Worm (Caenorhabditis elegans): ENCODE data around the gene C12D8.13.

Gene C12D8.13

ce11 chrV:10247673-10248239, 27.3 kb upstream of the C12D8.13 start:
- TF ChIP-seq med-1 (GFP tag; optimal IDR thresholded peaks at IDR 0.05; ENCODE audit: insufficient read depth) (no peak), klf-2 (GFP tag; conservative IDR thresholded peaks at IDR 0.05) (no peak), ztf-23 (GFP tag; IDR thresholded peaks at IDR 0.05) (no peak), tab-1 (GFP tag; IDR thresholded peaks at IDR 0.05) (no peak), ztf-29 (GFP tag; IDR thresholded peaks at IDR 0.05) (no peak), ref-1 (GFP tag; conservative IDR thresholded peaks at IDR 0.05) (no peak)

- TF ChIP-seq flt-1 (GFP tag; IDR thresholded peaks at IDR 0.05) (no peak), ztf-23 (GFP tag; IDR thresholded peaks at IDR 0.05) (no peak), ref-1 (GFP tag; conservative IDR thresholded peaks at IDR 0.05) (no peak), tab-1 (GFP tag; IDR thresholded peaks at IDR 0.05) (no peak), ztf-29 (GFP tag; IDR thresholded peaks at IDR 0.05) (no peak)
Measured at ce11 chrV:10246967-10247366, 26.5 kb upstream of the C12D8.13 start.

DNA sequence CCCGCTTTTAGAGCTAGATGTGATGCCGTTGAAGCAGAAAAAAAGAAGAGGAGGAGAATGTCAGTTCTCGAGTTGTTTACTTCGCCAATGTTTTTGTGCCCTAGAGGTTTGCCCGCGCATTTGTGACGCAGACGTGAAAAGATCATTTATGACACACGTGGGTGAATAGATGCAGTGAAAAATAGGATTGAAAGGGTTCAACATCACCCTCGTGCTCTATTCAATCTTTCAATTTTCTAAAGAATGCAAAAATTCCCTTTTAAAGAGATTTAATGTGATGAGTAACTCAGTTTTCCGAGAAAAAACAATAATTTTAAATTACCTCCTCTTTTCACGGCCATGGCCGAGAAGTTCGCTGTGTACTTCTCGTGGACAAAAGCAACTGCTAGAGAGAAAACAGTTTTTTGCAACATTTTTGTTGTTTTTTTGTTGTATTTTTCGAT, 26.0 kb upstream of the C12D8.13 start:
- TF ChIP-seq tab-1 (GFP tag; IDR thresholded peaks at IDR 0.05) (no peak), ztf-23 (GFP tag; IDR thresholded peaks at IDR 0.05) (no peak), klf-2 (GFP tag; conservative IDR thresholded peaks at IDR 0.05) (no peak), med-1 (GFP tag; optimal IDR thresholded peaks at IDR 0.05; ENCODE audit: insufficient read depth) (no peak), ztf-29 (GFP tag; IDR thresholded peaks at IDR 0.05) (no peak)

DNA sequence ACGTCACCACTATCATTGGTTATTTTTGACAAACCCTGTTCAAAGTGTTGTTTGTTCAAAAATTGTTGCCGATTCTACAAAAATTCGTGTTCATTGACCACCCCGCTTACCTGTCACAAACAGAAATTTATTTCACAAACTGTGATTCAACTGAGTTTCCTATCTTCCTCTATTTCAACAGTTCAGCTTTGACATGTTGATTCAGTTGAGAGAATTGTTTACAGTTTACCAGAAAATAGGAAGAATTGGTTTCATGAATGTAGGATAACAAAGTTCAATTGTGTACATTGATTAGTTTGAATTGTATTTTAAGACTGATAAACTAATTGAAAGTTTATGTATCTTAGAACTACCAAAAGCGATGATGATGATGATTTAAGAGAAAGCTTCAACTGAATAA, 25.1 kb upstream of the C12D8.13 start:
- TF ChIP-seq ref-1 (GFP tag; conservative IDR thresholded peaks at IDR 0.05) (no peak), tab-1 (GFP tag; IDR thresholded peaks at IDR 0.05) (no peak), T22C8.4 (GFP tag; IDR thresholded peaks at IDR 0.05) (no peak), med-1 (GFP tag; optimal IDR thresholded peaks at IDR 0.05; ENCODE audit: insufficient read depth) (no peak), cog-1 (tag; optimal IDR thresholded peaks at IDR 0.05) (no peak), klf-2 (GFP tag; conservative IDR thresholded peaks at IDR 0.05) (no peak)

- no peak for TF ChIP-seq ref-1 (GFP tag; conservative IDR thresholded peaks at IDR 0.05)
- no peak for TF ChIP-seq T22C8.4 (GFP tag; IDR thresholded peaks at IDR 0.05)
- TF ChIP-seq ztf-23 (GFP tag; IDR thresholded peaks at IDR 0.05): no peak
- TF ChIP-seq tab-1 (GFP tag; IDR thresholded peaks at IDR 0.05): no peak
- no peak for TF ChIP-seq ztf-29 (GFP tag; IDR thresholded peaks at IDR 0.05)
- TF ChIP-seq flt-1 (GFP tag; IDR thresholded peaks at IDR 0.05): no peak
- TF ChIP-seq klf-2 (GFP tag; conservative IDR thresholded peaks at IDR 0.05): no peak
- no peak for TF ChIP-seq med-1 (GFP tag; optimal IDR thresholded peaks at IDR 0.05; ENCODE audit: insufficient read depth)
- TF ChIP-seq cog-1 (tag; optimal IDR thresholded peaks at IDR 0.05): no peak
Measured at ce11 chrV:10244018-10244720, 23.7 kb upstream of the C12D8.13 start.

ce11 chrV:10243105-10243504, 22.6 kb upstream of the C12D8.13 start, which contains the start of gene C12D8.9:
C12D8.9 (minus strand) TSS chrV:10243205.
- no peak for TF ChIP-seq ztf-23 (GFP tag; IDR thresholded peaks at IDR 0.05)
- TF ChIP-seq klf-2 (GFP tag; conservative IDR thresholded peaks at IDR 0.05): no peak
- TF ChIP-seq flt-1 (GFP tag; IDR thresholded peaks at IDR 0.05): no peak
- no peak for TF ChIP-seq med-1 (GFP tag; optimal IDR thresholded peaks at IDR 0.05; ENCODE audit: insufficient read depth)
- no peak for TF ChIP-seq T22C8.4 (GFP tag; IDR thresholded peaks at IDR 0.05)
- no peak for TF ChIP-seq ref-1 (GFP tag; conservative IDR thresholded peaks at IDR 0.05)
- no peak for TF ChIP-seq ztf-29 (GFP tag; IDR thresholded peaks at IDR 0.05)
- TF ChIP-seq cog-1 (tag; optimal IDR thresholded peaks at IDR 0.05): no peak
- no peak for TF ChIP-seq tab-1 (GFP tag; IDR thresholded peaks at IDR 0.05)

DNA sequence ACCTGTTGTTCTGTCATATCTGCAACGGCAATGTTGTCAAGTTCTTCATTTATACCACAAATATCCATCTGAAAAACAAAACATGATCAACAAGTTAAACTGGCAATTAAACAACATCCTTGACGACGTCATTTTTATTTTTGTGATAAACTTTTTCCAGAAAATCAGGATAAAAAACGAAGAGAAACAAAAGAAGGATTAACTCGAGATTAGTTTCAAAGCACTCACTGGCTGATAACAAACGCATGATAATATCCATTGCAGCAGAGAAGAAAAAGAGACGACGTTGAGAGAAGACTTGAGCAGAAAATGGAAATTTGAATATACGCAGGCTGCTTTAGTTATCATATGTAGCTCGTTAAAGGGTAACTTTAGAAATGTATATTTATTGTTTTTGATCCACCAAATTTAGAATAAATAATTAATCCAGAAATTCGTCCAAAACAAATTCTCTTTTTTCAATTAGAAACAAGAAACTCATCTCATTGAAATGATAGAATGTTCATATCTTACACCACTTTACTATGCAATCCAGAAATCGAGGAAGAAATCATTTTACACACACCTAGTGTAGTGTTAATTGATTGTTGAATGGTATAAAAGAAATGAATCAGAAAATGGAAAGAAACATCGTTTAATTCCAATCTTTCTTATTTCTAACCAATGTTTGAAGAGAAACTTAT, 20.8 kb upstream of the C12D8.13 start, which contains the start of the genes C12D8.21 and col-148:
C12D8.21 (minus strand) TSS at position 68 of the 683 bp plus-strand sequence.
col-148 (plus strand) TSS at position 633 of the 683 bp plus-strand sequence.
- TF ChIP-seq T22C8.4 (GFP tag; IDR thresholded peaks at IDR 0.05): no peak
- TF ChIP-seq tab-1 (GFP tag; IDR thresholded peaks at IDR 0.05): no peak
- TF ChIP-seq klf-2 (GFP tag; conservative IDR thresholded peaks at IDR 0.05): no peak
- TF ChIP-seq cog-1 (tag; optimal IDR thresholded peaks at IDR 0.05): no peak
- no peak for TF ChIP-seq ztf-23 (GFP tag; IDR thresholded peaks at IDR 0.05)
- TF ChIP-seq med-1 (GFP tag; optimal IDR thresholded peaks at IDR 0.05; ENCODE audit: insufficient read depth): no peak
- no peak for TF ChIP-seq ref-1 (GFP tag; conservative IDR thresholded peaks at IDR 0.05)

DNA sequence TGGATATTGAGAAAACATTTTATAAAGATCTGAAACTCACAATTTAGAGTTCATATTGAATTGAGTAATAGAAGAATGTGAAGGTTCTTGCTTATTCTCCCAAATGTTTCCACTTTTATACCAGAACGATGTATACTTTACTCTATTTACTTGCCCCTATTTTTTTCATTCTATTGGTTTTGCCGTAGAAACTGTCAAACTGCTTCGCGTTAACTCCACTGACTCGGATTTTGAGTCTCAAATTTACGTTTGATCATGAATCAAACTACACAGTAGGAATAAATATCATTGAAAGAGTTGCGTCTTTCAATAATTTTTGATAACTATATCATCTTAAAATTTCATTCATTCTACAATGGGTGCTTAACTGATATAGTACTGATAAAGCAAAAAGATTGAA, 19.4 kb upstream of the C12D8.13 start, which contains the start of gene fipr-8:
fipr-8 (minus strand) TSS at position 101 of the 400 bp plus-strand sequence.
- TF ChIP-seq flt-1 (GFP tag; IDR thresholded peaks at IDR 0.05): no peak
- TF ChIP-seq cog-1 (tag; optimal IDR thresholded peaks at IDR 0.05): no peak
- no peak for TF ChIP-seq T22C8.4 (GFP tag; IDR thresholded peaks at IDR 0.05)
- TF ChIP-seq med-1 (GFP tag; optimal IDR thresholded peaks at IDR 0.05; ENCODE audit: insufficient read depth): no peak
- TF ChIP-seq ztf-23 (GFP tag; IDR thresholded peaks at IDR 0.05): no peak
- TF ChIP-seq ref-1 (GFP tag; conservative IDR thresholded peaks at IDR 0.05): no peak
- no peak for TF ChIP-seq ztf-29 (GFP tag; IDR thresholded peaks at IDR 0.05)
- no peak for TF ChIP-seq tab-1 (GFP tag; IDR thresholded peaks at IDR 0.05)

DNA sequence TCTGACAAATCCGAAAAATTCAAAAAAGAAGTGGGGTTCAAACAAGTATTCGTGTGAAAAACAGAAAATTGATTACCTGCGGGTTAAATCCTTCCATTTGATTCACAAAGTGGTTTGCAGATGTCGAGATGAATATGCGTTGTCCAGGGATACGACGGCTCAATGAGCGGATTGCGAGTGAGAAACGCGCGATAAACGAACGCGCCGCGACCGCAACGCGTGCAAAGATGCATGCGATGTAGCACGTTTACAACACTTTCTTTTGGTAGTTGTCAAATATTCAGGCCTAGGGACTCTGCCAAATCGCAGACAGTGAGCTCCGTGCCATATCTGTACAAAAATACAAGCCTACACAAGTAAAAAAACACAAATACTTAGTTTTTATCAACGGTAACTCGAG, 18.2 kb upstream of the C12D8.13 start, which contains the start of gene fubl-1:
fubl-1 (minus strand) TSS at position 202 of the 400 bp plus-strand sequence.
- TF ChIP-seq flt-1 (GFP tag; IDR thresholded peaks at IDR 0.05): no peak
- TF ChIP-seq tab-1 (GFP tag; IDR thresholded peaks at IDR 0.05): 0 out of 2 replicates have a peak, but pooled peaks have one; percentile 46
